Worm (Caenorhabditis elegans) whole organism, mixed stage, embryonic: ENCODE data around the gene rml-1.

ENCODE experiments used
- M03D4.4 ChIP-seq: sonication (generic microtip); optimal IDR thresholded peaks from 2 replicates; lab custom pipeline; 2017; ENCODE audit warnings: mild to moderate bottlenecking, missing genetic modification characterization, missing compliant biosample characterization
- blmp-1 ChIP-seq: fragments of 150-350 bp; optimal IDR thresholded peaks from 2 replicates; lab custom pipeline; 2014; ENCODE audit warnings: missing biosample characterization, missing genetic modification characterization
- ceh-39 ChIP-seq: fragments of 150-350 bp; optimal IDR thresholded peaks from 2 replicates; lab custom pipeline; 2014; ENCODE audit warnings: missing biosample characterization, missing genetic modification characterization
- ceh-43 ChIP-seq: fragments of 200-800 bp; sonication (Bioruptor generic); optimal IDR thresholded peaks from 2 replicates; lab custom pipeline; 2018; ENCODE audit warnings: mild to moderate bottlenecking, missing genetic modification characterization, moderate library complexity, missing compliant biosample characterization
- ceh-83 ChIP-seq: fragments of 200-800 bp; sonication (Bioruptor generic); optimal IDR thresholded peaks from 2 replicates; lab custom pipeline; 2018; ENCODE audit warnings: mild to moderate bottlenecking, missing genetic modification characterization, missing compliant biosample characterization
- ces-1 ChIP-seq: fragments of 150-350 bp; optimal IDR thresholded peaks from 2 replicates; lab custom pipeline; 2014; ENCODE audit warnings: missing biosample characterization, missing genetic modification reagents, missing genetic modification characterization
- cnd-1 ChIP-seq: fragments of 200-800 bp; sonication (Bioruptor generic); optimal IDR thresholded peaks from 2 replicates; lab custom pipeline; 2018; ENCODE audit warnings: mild to moderate bottlenecking, missing genetic modification characterization, missing compliant biosample characterization
- drap-1 ChIP-seq: fragments of 200-800 bp; sonication (Bioruptor generic); optimal IDR thresholded peaks from 3 replicates; lab custom pipeline; 2018; ENCODE audit warnings: mild to moderate bottlenecking, missing genetic modification characterization, missing compliant biosample characterization
- elt-1 ChIP-seq: sonication (generic microtip); optimal IDR thresholded peaks from 2 replicates; lab custom pipeline; 2017; ENCODE audit warnings: missing genetic modification characterization, mild to moderate bottlenecking, missing compliant biosample characterization, antibody characterized with exemption, moderate library complexity, borderline replicate concordance; ENCODE audit not compliant: insufficient read depth
- elt-3 ChIP-seq: fragments of 150-350 bp; optimal IDR thresholded peaks from 2 replicates; lab custom pipeline; 2014; ENCODE audit warnings: missing biosample characterization, missing genetic modification characterization
- flh-1 ChIP-seq: fragments of 200-800 bp; sonication (Bioruptor generic); optimal IDR thresholded peaks from 2 replicates; lab custom pipeline; 2018; ENCODE audit warnings: mild to moderate bottlenecking, missing genetic modification characterization, moderate library complexity, missing compliant biosample characterization
- ham-2 ChIP-seq: fragments of 200-800 bp; sonication (Bioruptor generic); optimal IDR thresholded peaks from 2 replicates; lab custom pipeline; 2018; ENCODE audit warnings: mild to moderate bottlenecking, missing genetic modification characterization, missing compliant biosample characterization
- hlh-1 ChIP-seq: fragments of 150-350 bp; optimal IDR thresholded peaks from 2 replicates; lab custom pipeline; 2014; ENCODE audit warnings: missing biosample characterization, missing genetic modification reagents, missing genetic modification characterization
- lin-32 ChIP-seq: fragments of 200-800 bp; sonication (Bioruptor generic); optimal IDR thresholded peaks from 2 replicates; lab custom pipeline; 2018; ENCODE audit warnings: mild to moderate bottlenecking, missing genetic modification characterization, missing compliant biosample characterization
- lsy-2 ChIP-seq: fragments of 150-350 bp; optimal IDR thresholded peaks from 2 replicates; lab custom pipeline; 2014; ENCODE audit warnings: missing biosample characterization, missing genetic modification characterization
- mab-5 ChIP-seq: fragments of 150-350 bp; optimal IDR thresholded peaks from 2 replicates; lab custom pipeline; 2014; ENCODE audit warnings: missing biosample characterization, missing genetic modification characterization
- mep-1 ChIP-seq: fragments of 150-350 bp; optimal IDR thresholded peaks from 2 replicates; lab custom pipeline; 2017; ENCODE audit warnings: missing biosample characterization, missing genetic modification reagents, missing genetic modification characterization, inconsistent platforms
- mls-2 ChIP-seq: sonication (generic microtip); optimal IDR thresholded peaks from 2 replicates; lab custom pipeline; 2016; ENCODE audit warnings: mild to moderate bottlenecking, missing genetic modification characterization, moderate library complexity, missing compliant biosample characterization
- nhr-12 ChIP-seq: fragments of 150-350 bp; optimal IDR thresholded peaks from 2 replicates; lab custom pipeline; 2014; ENCODE audit warnings: missing biosample characterization, missing genetic modification characterization
- nhr-2 ChIP-seq: fragments of 150-350 bp; optimal IDR thresholded peaks from 2 replicates; lab custom pipeline; 2014; ENCODE audit warnings: missing biosample characterization, missing genetic modification characterization
- nhr-237 ChIP-seq: fragments of 150-350 bp; optimal IDR thresholded peaks from 2 replicates; lab custom pipeline; 2014; ENCODE audit warnings: missing biosample characterization, missing genetic modification characterization
- nhr-28 ChIP-seq: fragments of 150-350 bp; optimal IDR thresholded peaks from 2 replicates; lab custom pipeline; 2014; ENCODE audit warnings: missing biosample characterization, missing genetic modification characterization
- nhr-76 ChIP-seq: sonication (generic microtip); optimal IDR thresholded peaks from 2 replicates; lab custom pipeline; 2017; ENCODE audit warnings: missing biosample characterization, missing genetic modification characterization
- pha-4 ChIP-seq: fragments of 150-350 bp; optimal IDR thresholded peaks from 2 replicates; lab custom pipeline; 2018; ENCODE audit warnings: missing biosample characterization, missing genetic modification reagents, missing genetic modification characterization
- sem-2 ChIP-seq: fragments of 200-800 bp; sonication (Bioruptor generic); optimal IDR thresholded peaks from 2 replicates; lab custom pipeline; 2018; ENCODE audit warnings: mild to moderate bottlenecking, missing genetic modification characterization, missing compliant biosample characterization
- snpc-4 ChIP-seq: fragments of 150-350 bp; optimal IDR thresholded peaks from 2 replicates; lab custom pipeline; 2014; ENCODE audit warnings: missing biosample characterization, missing genetic modification characterization
- tbx-8 ChIP-seq: fragments of 200-800 bp; sonication (Bioruptor generic); optimal IDR thresholded peaks from 2 replicates; lab custom pipeline; 2018; ENCODE audit warnings: mild to moderate bottlenecking, missing genetic modification characterization, moderate library complexity, missing compliant biosample characterization
- unc-120 ChIP-seq: sonication (generic microtip); optimal IDR thresholded peaks from 2 replicates; lab custom pipeline; 2017; ENCODE audit warnings: missing genetic modification characterization, missing compliant biosample characterization; ENCODE audit not compliant: poor library complexity, severe bottlenecking
- unc-39 ChIP-seq: fragments of 150-350 bp; optimal IDR thresholded peaks from 2 replicates; lab custom pipeline; 2014; ENCODE audit warnings: missing biosample characterization, missing genetic modification characterization
- unc-62 ChIP-seq: fragments of 150-350 bp; optimal IDR thresholded peaks from 2 replicates; lab custom pipeline; 2014; ENCODE audit warnings: missing biosample characterization, missing genetic modification reagents, missing genetic modification characterization
- zip-8 ChIP-seq: fragments of 150-350 bp; optimal IDR thresholded peaks from 2 replicates; lab custom pipeline; 2014; ENCODE audit warnings: missing biosample characterization, missing genetic modification characterization
- ztf-11 ChIP-seq: fragments of 150-350 bp; optimal IDR thresholded peaks from 2 replicates; lab custom pipeline; 2014; ENCODE audit warnings: missing biosample characterization, missing genetic modification characterization

Gene rml-1

DNA sequence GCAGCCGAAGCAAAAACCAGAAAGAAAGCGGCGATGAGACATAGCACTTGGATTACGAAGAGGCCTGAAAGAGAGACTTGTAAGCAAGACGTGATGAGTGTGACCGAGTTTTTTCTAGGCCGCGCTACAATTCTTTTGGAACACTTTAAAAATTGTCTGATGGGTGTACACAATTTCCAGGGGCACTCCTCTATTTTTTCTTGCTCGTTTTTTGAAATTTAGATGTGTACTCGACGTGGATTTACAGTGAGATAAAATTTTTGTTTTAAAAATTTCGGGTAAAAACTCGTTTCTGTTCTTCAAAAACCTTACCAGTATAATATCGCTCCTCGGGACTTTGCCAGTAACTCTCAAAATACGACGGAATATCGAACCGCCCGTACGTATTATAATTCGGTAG lies 38.1 kb downstream of the rml-1 start:
- no peak for TF ChIP-seq tbx-8 (GFP tag; lab: Kevin White, UChicago)
- TF ChIP-seq mep-1 (tag; lab: Kevin White, UChicago): no peak
- no peak for TF ChIP-seq blmp-1
- no peak for TF ChIP-seq pha-4 (tag; lab: Kevin White, UChicago)
- no peak for TF ChIP-seq lin-32 (GFP tag; lab: Kevin White, UChicago)
- no peak for TF ChIP-seq sem-2 (GFP tag; lab: Kevin White, UChicago)
- TF ChIP-seq lsy-2 (tag; lab: Kevin White, UChicago): no peak
- no peak for TF ChIP-seq ceh-39 (tag; lab: Kevin White, UChicago)
- no peak for TF ChIP-seq ceh-83
- no peak for TF ChIP-seq hlh-1 (tag; lab: Kevin White, UChicago)
- no peak for TF ChIP-seq ces-1 (GFP tag; lab: Kevin White, UChicago)
- TF ChIP-seq cnd-1 (tag; lab: Kevin White, UChicago): no peak
- no peak for TF ChIP-seq nhr-28
- TF ChIP-seq unc-62 (GFP tag; lab: Kevin White, UChicago): no peak
- TF ChIP-seq M03D4.4 (tag; lab: Kevin White, UChicago): no peak
- TF ChIP-seq unc-120 (tag; lab: Kevin White, UChicago): no peak
- no peak for TF ChIP-seq snpc-4
- TF ChIP-seq, all 35 proteins: peak for 0

DNA sequence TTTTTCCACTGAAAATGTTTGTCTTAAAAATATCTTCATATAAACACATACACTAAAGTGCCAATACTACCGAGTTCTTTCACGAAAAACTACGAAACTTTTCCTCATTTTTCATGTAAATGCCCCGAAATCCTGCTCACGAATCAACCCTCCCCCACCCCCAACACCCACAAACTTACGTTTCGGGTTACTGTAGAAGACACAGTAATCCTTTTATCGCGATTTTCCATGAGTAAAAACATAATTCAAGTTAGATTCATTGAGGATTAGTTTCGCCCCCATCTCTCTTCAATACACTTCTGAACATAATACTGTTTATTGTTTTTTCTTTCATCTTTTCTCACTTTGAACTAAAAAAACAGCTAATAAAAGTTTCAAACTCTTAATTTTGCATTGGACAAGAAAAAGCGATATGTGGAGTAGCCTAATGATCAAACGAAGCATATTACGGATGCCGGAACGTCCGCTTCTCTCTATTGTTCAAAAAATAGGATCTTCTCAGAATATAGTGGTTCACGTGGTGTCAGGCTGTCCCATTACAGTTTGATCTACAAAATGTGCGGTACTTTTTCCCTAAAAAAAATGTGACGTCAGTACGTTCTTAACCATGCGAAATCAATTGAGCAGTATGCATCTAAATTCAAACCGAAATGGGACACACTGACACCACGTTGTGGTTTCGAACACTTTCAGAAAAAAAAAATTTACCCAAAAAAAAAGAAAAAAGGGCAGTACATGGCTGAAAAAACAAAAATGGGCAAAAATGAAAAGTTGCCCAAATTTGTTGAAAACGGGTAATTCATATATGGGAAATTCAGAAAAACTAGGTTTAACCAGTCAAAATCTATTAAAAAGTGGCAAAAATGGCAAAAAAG lies 43.6 kb downstream of the rml-1 start:
- TF ChIP-seq nhr-12: no peak
- no peak for TF ChIP-seq hlh-1 (tag; lab: Kevin White, UChicago)
- TF ChIP-seq lin-32 (GFP tag; lab: Kevin White, UChicago): no peak
- no peak for TF ChIP-seq nhr-2
- TF ChIP-seq snpc-4: no peak
- no peak for TF ChIP-seq drap-1 (GFP tag; lab: Kevin White, UChicago)
- TF ChIP-seq ham-2 (GFP tag; lab: Kevin White, UChicago): no peak
- no peak for TF ChIP-seq ztf-11 (tag; lab: Kevin White, UChicago)
- TF ChIP-seq flh-1 (GFP tag; lab: Kevin White, UChicago): no peak
- no peak for TF ChIP-seq mab-5 (tag; lab: Kevin White, UChicago)
- TF ChIP-seq ceh-43 (GFP tag; lab: Kevin White, UChicago): no peak
- no peak for TF ChIP-seq elt-3

DNA sequence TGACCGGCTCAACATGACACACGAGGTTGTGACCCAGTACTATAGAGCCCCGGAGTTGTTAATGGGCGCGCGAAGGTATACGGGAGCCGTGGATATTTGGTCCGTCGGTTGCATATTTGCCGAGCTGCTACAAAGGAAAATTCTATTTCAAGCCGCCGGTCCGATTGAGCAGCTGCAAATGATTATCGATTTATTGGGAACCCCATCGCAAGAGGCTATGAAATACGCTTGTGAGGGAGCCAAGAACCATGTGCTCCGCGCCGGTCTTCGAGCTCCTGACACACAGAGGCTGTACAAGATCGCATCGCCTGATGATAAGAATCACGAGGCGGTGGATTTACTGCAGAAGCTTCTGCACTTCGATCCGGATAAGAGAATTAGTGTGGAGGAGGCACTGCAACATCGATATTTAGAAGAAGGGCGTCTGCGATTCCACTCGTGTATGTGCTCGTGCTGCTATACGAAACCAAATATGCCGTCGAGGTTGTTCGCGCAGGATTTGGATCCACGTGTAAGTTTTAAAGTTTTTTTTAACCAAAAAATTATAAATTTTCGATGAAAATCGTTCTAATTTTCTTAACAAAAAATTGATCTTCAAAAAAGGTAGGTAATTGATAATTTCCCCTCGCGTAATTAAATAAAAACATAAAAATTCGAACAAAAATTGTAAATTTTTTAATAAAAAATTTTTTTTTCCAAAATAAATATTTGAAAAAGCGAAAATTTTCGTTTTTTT lies 45.3 kb downstream of the rml-1 start:
- no peak for TF ChIP-seq unc-120 (tag; lab: Kevin White, UChicago)
- TF ChIP-seq snpc-4: no peak
- no peak for TF ChIP-seq nhr-28
- TF ChIP-seq sem-2 (GFP tag; lab: Kevin White, UChicago): peak; percentile 18
- TF ChIP-seq nhr-76: no peak
- TF ChIP-seq ztf-11 (tag; lab: Kevin White, UChicago): no peak

DNA sequence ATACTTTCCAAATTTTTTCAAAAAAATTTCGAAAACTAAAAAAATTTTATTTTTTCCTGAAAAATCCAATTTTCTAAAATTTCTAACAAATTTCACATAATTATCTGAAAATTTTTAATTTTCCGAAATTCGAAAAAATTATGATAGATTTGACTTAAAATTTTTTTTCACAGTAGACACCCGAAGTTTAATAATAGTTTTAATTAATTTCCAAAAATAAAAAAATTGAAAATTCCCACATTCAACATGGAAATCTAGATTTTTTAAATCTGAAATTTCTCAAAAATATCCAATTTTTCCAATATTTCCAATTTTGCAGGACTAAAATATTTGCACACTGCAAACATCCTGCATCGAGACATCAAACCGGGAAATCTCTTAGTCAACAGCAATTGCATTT lies 45.9 kb downstream of the rml-1 start:
- TF ChIP-seq mep-1 (tag; lab: Kevin White, UChicago) (no peak), mls-2 (tag; lab: Kevin White, UChicago) (no peak), snpc-4 (no peak), ceh-83 (no peak), lsy-2 (tag; lab: Kevin White, UChicago) (no peak), tbx-8 (GFP tag; lab: Kevin White, UChicago) (no peak), ztf-11 (tag; lab: Kevin White, UChicago) (no peak), nhr-237 (tag; lab: Kevin White, UChicago) (no peak), hlh-1 (tag; lab: Kevin White, UChicago) (no peak), elt-1 (tag; lab: Kevin White, UChicago) (no peak), unc-39 (no peak), zip-8 (tag; lab: Kevin White, UChicago) (no peak), elt-3 (no peak), ceh-39 (tag; lab: Kevin White, UChicago) (no peak)
